Worm (Caenorhabditis elegans): Measurements from ENCODE around the gene B0563.6.

B0563.6 gene

DNA sequence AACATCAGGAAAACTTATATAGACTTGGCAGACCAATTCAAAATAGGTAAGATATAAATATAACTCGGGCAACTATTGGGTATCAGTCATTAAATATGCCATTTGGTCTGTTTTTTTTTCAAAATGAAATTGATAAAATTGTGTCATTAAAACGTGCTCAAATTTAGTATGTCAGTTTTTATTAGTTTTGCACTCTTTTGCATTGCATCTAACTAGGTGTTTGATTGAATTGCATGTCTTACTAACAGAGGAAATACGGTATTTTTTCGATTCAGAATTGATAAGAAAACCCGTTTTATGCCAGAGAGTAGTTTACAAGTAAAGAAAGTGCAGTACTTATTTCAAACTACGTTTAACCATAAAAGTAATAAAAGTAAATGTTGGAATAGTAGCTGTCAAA, 18.2 kb downstream of the B0563.6 start:
- TF ChIP-seq ztf-11 (tag; optimal IDR thresholded peaks at IDR 0.05) (no peak), ztf-7 (tag; optimal IDR thresholded peaks at IDR 0.05) (no peak), saeg-2 (GFP tag; IDR thresholded peaks at IDR 0.05) (no peak), ceh-28 (tag; optimal IDR thresholded peaks at IDR 0.05) (no peak), D1046.2 (GFP tag; IDR thresholded peaks at IDR 0.05) (no peak), snpc-4 (tag; optimal IDR thresholded peaks at IDR 0.05) (no peak), ZK337.2 (GFP tag; IDR thresholded peaks at IDR 0.05) (no peak), tra-1 (GFP tag; IDR thresholded peaks at IDR 0.05) (no peak), hlh-11 (tag; optimal IDR thresholded peaks at IDR 0.05) (peak; percentile 14), cey-2 (tag; optimal IDR thresholded peaks at IDR 0.05; ENCODE audit: borderline replicate concordance, insufficient read depth) (no peak), rbr-2 (tag; optimal IDR thresholded peaks at IDR 0.05) (no peak), fkh-10 (GFP tag; optimal IDR thresholded peaks at IDR 0.05) (no peak), nhr-28 (tag; optimal IDR thresholded peaks at IDR 0.05) (peak; percentile 66), mxl-3 (GFP tag; optimal IDR thresholded peaks at IDR 0.05) (no peak), ZK546.5 (tag; optimal IDR thresholded peaks at IDR 0.05) (no peak), dmd-8 (GFP tag; IDR thresholded peaks at IDR 0.05) (no peak), nhr-41 (GFP tag; IDR thresholded peaks at IDR 0.05) (no peak), ceh-32 (tag; optimal IDR thresholded peaks at IDR 0.05; ENCODE audit: poor library complexity) (no peak), nhr-48 (tag; optimal IDR thresholded peaks at IDR 0.05) (no peak), nhr-10 (tag; optimal IDR thresholded peaks at IDR 0.05) (no peak), ceh-82 (tag; optimal IDR thresholded peaks at IDR 0.05) (no peak), daf-16 (GFP tag; optimal IDR thresholded peaks at IDR 0.05) (no peak), daf-16 (tag; optimal IDR thresholded peaks at IDR 0.05) (no peak), php-3 (GFP tag; IDR thresholded peaks at IDR 0.05) (peak; percentile 95), ctbp-1 (GFP tag; IDR thresholded peaks at IDR 0.05) (no peak), spr-3 (GFP tag; optimal IDR thresholded peaks at IDR 0.05) (no peak), set-16 (GFP tag; IDR thresholded peaks at IDR 0.05) (no peak), nhr-77 (tag; optimal IDR thresholded peaks at IDR 0.05) (peak; percentile 3), daf-8 (GFP tag; IDR thresholded peaks at IDR 0.05) (no peak), dve-1 (tag; optimal IDR thresholded peaks at IDR 0.05; ENCODE audit: insufficient read depth) (no peak), pqm-1 (tag; optimal IDR thresholded peaks at IDR 0.05) (peak; percentile 64), zip-11 (GFP tag; IDR thresholded peaks at IDR 0.05) (no peak), attf-4 (tag; optimal IDR thresholded peaks at IDR 0.05) (no peak)

- TF ChIP-seq spr-3 (GFP tag; optimal IDR thresholded peaks at IDR 0.05), result no peak
- TF ChIP-seq unc-39 (tag; optimal IDR thresholded peaks at IDR 0.05), result no peak
- TF ChIP-seq R02D3.7 (tag; optimal IDR thresholded peaks at IDR 0.05), result no peak
- no peak for TF ChIP-seq nhr-102 (tag; optimal IDR thresholded peaks at IDR 0.05)
- no peak for TF ChIP-seq lin-13 (GFP tag; optimal IDR thresholded peaks at IDR 0.05)
- TF ChIP-seq Y105C5A.15 (GFP tag; IDR thresholded peaks at IDR 0.05), result no peak
- TF ChIP-seq mep-1 (tag; optimal IDR thresholded peaks at IDR 0.05), result no peak
- TF ChIP-seq F44E2.7 (GFP tag; IDR thresholded peaks at IDR 0.05), result no peak
- TF ChIP-seq unc-62 (GFP tag; optimal IDR thresholded peaks at IDR 0.05 in 1 of 2), result peak in 1 of 2 experiments; percentile 91
- no peak for TF ChIP-seq unc-62 (tag; optimal IDR thresholded peaks at IDR 0.05)
- TF ChIP-seq zfp-3 (GFP tag; conservative IDR thresholded peaks at IDR 0.05), result no peak
- no peak for TF ChIP-seq zfp-2 (tag; optimal IDR thresholded peaks at IDR 0.05)
- TF ChIP-seq snpc-4 (tag; optimal IDR thresholded peaks at IDR 0.05), result no peak
- no peak for TF ChIP-seq nhr-111 (GFP tag; optimal IDR thresholded peaks at IDR 0.05)
- peak; percentile 81 for TF ChIP-seq aha-1 (tag)
- no peak for TF ChIP-seq lin-39 (tag; optimal IDR thresholded peaks at IDR 0.05)
- no peak for TF ChIP-seq nhr-48 (tag; optimal IDR thresholded peaks at IDR 0.05)
- no peak for TF ChIP-seq dmd-9 (GFP tag; IDR thresholded peaks at IDR 0.05)
- TF ChIP-seq hmg-1.1 (GFP tag; IDR thresholded peaks at IDR 0.05), result no peak
- TF ChIP-seq zag-1 (tag; optimal IDR thresholded peaks at IDR 0.05), result no peak
- TF ChIP-seq nhr-76 (tag; optimal IDR thresholded peaks at IDR 0.05), result no peak
- peak; percentile 49 for TF ChIP-seq nhr-11 (tag; optimal IDR thresholded peaks at IDR 0.05)
- peak in 1 of 2 experiments; percentile 46 for TF ChIP-seq daf-16 (GFP tag; optimal IDR thresholded peaks at IDR 0.05)
- TF ChIP-seq daf-16 (tag; optimal IDR thresholded peaks at IDR 0.05), result no peak
- TF ChIP-seq mdl-1 (tag; optimal IDR thresholded peaks at IDR 0.05), result no peak
- TF ChIP-seq unc-130 (GFP tag; optimal IDR thresholded peaks at IDR 0.05), result no peak
Measured at ce11 chrX:9161253-9161904, 23.9 kb downstream of the B0563.6 start.

Measured in whole organism, L4 larva.